Fruit fly (Drosophila melanogaster): ENCODE measurements around the gene AdamTS-B.

Gene AdamTS-B

DNA sequence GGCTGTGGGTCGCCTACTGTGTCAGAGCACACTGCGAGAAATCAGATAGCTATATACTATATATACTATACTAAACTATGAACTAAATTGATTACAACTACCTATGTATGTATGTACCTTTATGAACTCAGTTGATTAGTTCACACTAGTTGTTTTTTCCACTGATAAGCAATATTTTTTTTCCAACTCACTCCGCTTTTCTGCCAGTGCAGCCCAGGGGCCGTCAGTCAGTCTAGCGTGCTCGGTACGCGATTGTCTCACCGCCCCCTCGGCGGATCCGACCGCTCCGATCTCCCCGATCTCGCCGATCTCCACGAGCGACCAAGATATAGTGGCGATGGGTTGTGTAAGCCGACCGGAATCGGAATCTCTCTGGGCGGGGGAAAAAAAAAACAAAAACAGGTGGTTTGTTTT, 7.5 kb downstream of the AdamTS-B start (continued):
- TF ChIP-seq CG9797 (GFP tag; optimal IDR thresholded peaks at IDR 0.05) (no peak), zf30C (GFP tag; optimal IDR thresholded peaks at IDR 0.05) (peak; percentile 40), Ada2b (GFP tag; IDR thresholded peaks at IDR 0.05) (peak; percentile 93), CG13296 (GFP tag; optimal IDR thresholded peaks at IDR 0.05) (peak; percentile 80), HLH4C (GFP tag; IDR thresholded peaks at IDR 0.05; ENCODE audit: partially characterized antibody) (no peak), D (optimal IDR thresholded peaks at IDR 0.05) (no peak), D (GFP tag; optimal IDR thresholded peaks at IDR 0.05) (peak; percentile 70), Lpt (GFP tag; optimal IDR thresholded peaks at IDR 0.05) (no peak), pzg (GFP tag; optimal IDR thresholded peaks at IDR 0.05) (peak; percentile 5), ftz-f1 (GFP tag; optimal IDR thresholded peaks at IDR 0.05) (peak; percentile 13), CG15514 (GFP tag; optimal IDR thresholded peaks at IDR 0.05) (peak; percentile 85), mam (GFP tag; optimal IDR thresholded peaks at IDR 0.05) (peak; percentile 83), Bdp1 (GFP tag; optimal IDR thresholded peaks at IDR 0.05) (peak; percentile 19), disco-r (GFP tag; optimal IDR thresholded peaks at IDR 0.05) (peak; percentile 30), CG16815 (GFP tag; optimal IDR thresholded peaks at IDR 0.05) (peak; percentile 42), Dfd (GFP tag; optimal IDR thresholded peaks at IDR 0.05) (no peak), CG1602 (GFP tag; optimal IDR thresholded peaks at IDR 0.05) (peak; percentile 66), pho (GFP tag; optimal IDR thresholded peaks at IDR 0.05) (peak; percentile 47), Hr78 (GFP tag; optimal IDR thresholded peaks at IDR 0.05) (peak in 1 of 2 experiments; percentile 32), CG14441 (GFP tag; IDR thresholded peaks at IDR 0.05) (peak; percentile 95), CG12659 (GFP tag; optimal IDR thresholded peaks at IDR 0.05) (peak; percentile 79), Camta (GFP tag; optimal IDR thresholded peaks at IDR 0.05) (peak; percentile 63), CG9437 (GFP tag; optimal IDR thresholded peaks at IDR 0.05) (peak; percentile 49), gsb-n (tag; optimal IDR thresholded peaks at IDR 0.05) (peak; percentile 58), sc (optimal IDR thresholded peaks at IDR 0.05) (no peak), sc (GFP tag; optimal IDR thresholded peaks at IDR 0.05) (no peak), CG33557 (GFP tag; optimal IDR thresholded peaks at IDR 0.05) (no peak), abd-A (tag; optimal IDR thresholded peaks at IDR 0.05) (no peak), CG2678 (tag; optimal IDR thresholded peaks at IDR 0.05) (peak; percentile 90), z (GFP tag; IDR thresholded peaks at IDR 0.05) (0 out of 3 replicates have a peak, but pooled peaks have one; percentile 49), ara (GFP tag; IDR thresholded peaks at IDR 0.05) (peak; percentile 85), Lim3 (GFP tag; IDR thresholded peaks at IDR 0.05) (peak; percentile 57; the same call in 1 of the 2 replicates), CG15479 (GFP tag; optimal IDR thresholded peaks at IDR 0.05) (no peak), unpg (GFP tag; optimal IDR thresholded peaks at IDR 0.05) (peak; percentile 86), lab (GFP tag; optimal IDR thresholded peaks at IDR 0.05) (peak; percentile 95), nom (GFP tag; optimal IDR thresholded peaks at IDR 0.05) (peak; percentile 62), CG11560 (tag; IDR thresholded peaks at IDR 0.05) (peak; percentile 79; the same call in 2 of the 3 replicates), CG43689 (GFP tag; IDR thresholded peaks at IDR 0.05) (peak; percentile 78), CG8359 (GFP tag; optimal IDR thresholded peaks at IDR 0.05; ENCODE audit: borderline replicate concordance) (peak; percentile 46), wek (GFP tag; optimal IDR thresholded peaks at IDR 0.05) (peak; percentile 38), CG7271 (tag; optimal IDR thresholded peaks at IDR 0.05) (peak; percentile 2), Hey (tag; optimal IDR thresholded peaks at IDR 0.05) (peak; percentile 14), NFAT (GFP tag; IDR thresholded peaks at IDR 0.05) (peak; percentile 89), CG18619 (GFP tag; optimal IDR thresholded peaks at IDR 0.05) (peak; percentile 62), HLHmδ (GFP tag; optimal IDR thresholded peaks at IDR 0.05) (no peak), CG34376 (GFP tag; optimal IDR thresholded peaks at IDR 0.05) (peak; percentile 50), CTCF (GFP tag; optimal IDR thresholded peaks at IDR 0.05) (peak; percentile 36), CG5953 (GFP tag; IDR thresholded peaks at IDR 0.05) (peak; percentile 62), jumu (GFP tag; optimal IDR thresholded peaks at IDR 0.05) (peak; percentile 68), CG17359 (tag; optimal IDR thresholded peaks at IDR 0.05) (peak; percentile 88), Adf1 (GFP tag; IDR thresholded peaks at IDR 0.05) (peak; percentile 55)
